Fruit fly (Drosophila melanogaster) whole organism, embryonic: ENCODE results near the gene CtBP.

Experiments used
- Aef1 ChIP-seq: fragments of 200-800 bp; sonication (Bioruptor generic); IDR thresholded peaks from 3 replicates; pipeline ENCODE4 v1.3.6; 2022; ENCODE audit warnings: missing biosample characterization, missing genetic modification characterization
- B-H1 ChIP-seq: fragments of 200-800 bp; sonication (Bioruptor generic); IDR thresholded peaks from 3 replicates; pipeline ENCODE4 v1.3.6; 2022; ENCODE audit warnings: missing biosample characterization, missing genetic modification characterization
- C15 ChIP-seq: fragments of 200-800 bp; sonication (Bioruptor generic); IDR thresholded peaks from 3 replicates; pipeline ENCODE4 v1.3.6; 2022; ENCODE audit warnings: missing biosample characterization, missing genetic modification characterization
- CG1024 ChIP-seq: fragments of 200-800 bp; sonication (Bioruptor generic); IDR thresholded peaks from 2 replicates; pipeline ENCODE4 v1.3.6; 2022; ENCODE audit warnings: missing biosample characterization, missing genetic modification characterization
- CG10267 ChIP-seq: fragments of 200-800 bp; sonication (Bioruptor generic); optimal IDR thresholded peaks from 2 replicates; lab custom pipeline; 2018; ENCODE audit warnings: missing biosample characterization, mild to moderate bottlenecking, missing genetic modification characterization, moderate library complexity
- CG11504 ChIP-seq: fragments of 200-800 bp; sonication (Bioruptor generic); optimal IDR thresholded peaks from 3 replicates; lab custom pipeline; 2019; ENCODE audit warnings: missing biosample characterization, mild to moderate bottlenecking, missing genetic modification characterization, moderate library complexity
- CG12104 ChIP-seq: fragments of 200-800 bp; sonication (Bioruptor generic); optimal IDR thresholded peaks from 3 replicates; lab custom pipeline; 2016; ENCODE audit warnings: missing biosample characterization, missing genetic modification characterization
- CG12219 ChIP-seq: fragments of 200-800 bp; sonication (Bioruptor generic); optimal IDR thresholded peaks from 3 replicates; lab custom pipeline; 2018; ENCODE audit warnings: missing biosample characterization, mild to moderate bottlenecking, missing genetic modification characterization
- CG13123 ChIP-seq: fragments of 200-800 bp; sonication (Bioruptor generic); optimal IDR thresholded peaks from 2 replicates; lab custom pipeline; 2016; ENCODE audit warnings: missing biosample characterization, missing genetic modification characterization
- CG14441 ChIP-seq: fragments of 200-800 bp; sonication (Bioruptor generic); IDR thresholded peaks from 2 replicates; pipeline ENCODE4 v1.3.6; 2022; ENCODE audit warnings: missing biosample characterization, missing genetic modification characterization
- CG16779 ChIP-seq: fragments of 200-800 bp; sonication (Bioruptor generic); IDR thresholded peaks from 2 replicates; pipeline ENCODE4 v1.3.6; 2022; ENCODE audit warnings: missing biosample characterization, missing genetic modification characterization
- CG17385 ChIP-seq: fragments of 200-800 bp; sonication (Bioruptor generic); optimal IDR thresholded peaks from 3 replicates; lab custom pipeline; 2018; ENCODE audit warnings: missing biosample characterization, mild to moderate bottlenecking, missing genetic modification characterization
- CG17568 ChIP-seq: fragments of 200-800 bp; sonication (Bioruptor generic); optimal IDR thresholded peaks from 2 replicates; lab custom pipeline; 2018; ENCODE audit warnings: missing biosample characterization, mild to moderate bottlenecking, missing genetic modification characterization, moderate library complexity
- CG17912 ChIP-seq: fragments of 200-800 bp; sonication (Bioruptor generic); optimal IDR thresholded peaks from 2 replicates; lab custom pipeline; 2018; ENCODE audit warnings: missing biosample characterization, mild to moderate bottlenecking, missing genetic modification characterization
- CG18599 ChIP-seq: fragments of 200-800 bp; sonication (Bioruptor generic); optimal IDR thresholded peaks from 3 replicates; lab custom pipeline; 2017; ENCODE audit warnings: missing biosample characterization, missing genetic modification characterization, mild to moderate bottlenecking, moderate library complexity, missing genetic modification reagents
- CG2199 ChIP-seq: fragments of 200-800 bp; sonication (Bioruptor generic); IDR thresholded peaks from 3 replicates; pipeline ENCODE4 v1.3.6; 2022; ENCODE audit warnings: missing biosample characterization, missing genetic modification characterization
- CG2712 ChIP-seq: fragments of 200-800 bp; optimal IDR thresholded peaks from 3 replicates; lab custom pipeline; 2019; ENCODE audit warnings: missing biosample characterization, mild to moderate bottlenecking, missing genetic modification characterization, moderate library complexity
- CG33557 ChIP-seq: fragments of 200-800 bp; sonication (Bioruptor generic); optimal IDR thresholded peaks from 2 replicates; lab custom pipeline; 2019; ENCODE audit warnings: missing biosample characterization, mild to moderate bottlenecking, missing genetic modification characterization, moderate library complexity
- CG3407 ChIP-seq: fragments of 200-800 bp; sonication (Bioruptor generic); optimal IDR thresholded peaks from 2 replicates; lab custom pipeline; 2018; ENCODE audit warnings: missing biosample characterization, mild to moderate bottlenecking, missing genetic modification characterization
- CG43689 ChIP-seq: fragments of 200-800 bp; sonication (Bioruptor generic); IDR thresholded peaks from 2 replicates; pipeline ENCODE4 v1.3.6; 2022; ENCODE audit warnings: missing biosample characterization, missing genetic modification characterization
- CG6175 ChIP-seq: fragments of 200-800 bp; sonication (Bioruptor generic); IDR thresholded peaks from 3 replicates; pipeline ENCODE4 v1.3.6; 2022; ENCODE audit warnings: missing biosample characterization, missing genetic modification characterization
- CG6765 ChIP-seq: fragments of 200-800 bp; sonication (Bioruptor generic); optimal IDR thresholded peaks from 3 replicates; lab custom pipeline; 2017; ENCODE audit warnings: missing biosample characterization, mild to moderate bottlenecking, missing genetic modification characterization
- CG7786 ChIP-seq: fragments of 200-800 bp; sonication (Bioruptor generic); optimal IDR thresholded peaks from 2 replicates; lab custom pipeline; 2016; ENCODE audit warnings: missing biosample characterization, missing genetic modification characterization
- CG8944 ChIP-seq: fragments of 200-800 bp; sonication (Bioruptor generic); optimal IDR thresholded peaks from 3 replicates; lab custom pipeline; 2016; ENCODE audit warnings: missing biosample characterization, missing genetic modification characterization
- CG9797 ChIP-seq: fragments of 200-800 bp; sonication (Bioruptor generic); optimal IDR thresholded peaks from 3 replicates; lab custom pipeline; 2018; ENCODE audit warnings: missing biosample characterization, mild to moderate bottlenecking, missing genetic modification characterization
- Dll ChIP-seq: fragments of 200-800 bp; sonication (Bioruptor generic); IDR thresholded peaks from 4 replicates; pipeline ENCODE4 v1.3.6; 2022; ENCODE audit warnings: missing biosample characterization, missing genetic modification characterization; ENCODE audit not compliant: partially characterized antibody
- ERR ChIP-seq: fragments of 200-800 bp; sonication (Bioruptor generic); optimal IDR thresholded peaks from 2 replicates; lab custom pipeline; 2016; ENCODE audit warnings: missing biosample characterization, missing genetic modification characterization
- Ets97D ChIP-seq: fragments of 200-800 bp; sonication (Bioruptor generic); optimal IDR thresholded peaks from 3 replicates; lab custom pipeline; 2016; ENCODE audit warnings: missing biosample characterization, missing genetic modification characterization
- Fer2 ChIP-seq: fragments of 200-800 bp; sonication (Bioruptor generic); optimal IDR thresholded peaks from 2 replicates; lab custom pipeline; 2018; ENCODE audit warnings: missing biosample characterization, mild to moderate bottlenecking, missing genetic modification characterization, moderate library complexity
- Mes4 ChIP-seq: fragments of 200-800 bp; sonication (Bioruptor generic); optimal IDR thresholded peaks from 2 replicates; lab custom pipeline; 2016; ENCODE audit warnings: missing biosample characterization, missing genetic modification characterization
- NK7.1 ChIP-seq: fragments of 200-800 bp; sonication (Bioruptor generic); optimal IDR thresholded peaks from 3 replicates; lab custom pipeline; 2016; ENCODE audit warnings: missing biosample characterization, missing genetic modification characterization
- Vsx1 ChIP-seq: fragments of 200-800 bp; sonication (Bioruptor generic); optimal IDR thresholded peaks from 2 replicates; lab custom pipeline; 2017; ENCODE audit warnings: missing biosample characterization, mild to moderate bottlenecking, missing genetic modification characterization, missing genetic modification reagents
- bbx ChIP-seq: fragments of 200-800 bp; sonication (Bioruptor generic); IDR thresholded peaks from 2 replicates; pipeline ENCODE4 v1.3.6; 2022; ENCODE audit warnings: missing biosample characterization, missing genetic modification characterization; ENCODE audit not compliant: partially characterized antibody
- btn ChIP-seq: fragments of 200-800 bp; sonication (Bioruptor generic); optimal IDR thresholded peaks from 2 replicates; lab custom pipeline; 2016; ENCODE audit warnings: missing biosample characterization, missing genetic modification characterization
- dan ChIP-seq: fragments of 200-800 bp; sonication (Bioruptor generic); IDR thresholded peaks from 2 replicates; pipeline ENCODE4 v1.3.6; 2022; ENCODE audit warnings: missing biosample characterization, missing genetic modification characterization
- dm ChIP-seq: fragments of 200-800 bp; sonication (Bioruptor generic); optimal IDR thresholded peaks from 3 replicates; lab custom pipeline; 2016; ENCODE audit warnings: missing biosample characterization, missing genetic modification characterization
- esg ChIP-seq: fragments of 200-800 bp; sonication (Bioruptor generic); conservative IDR thresholded peaks from 2 replicates; pipeline ENCODE4 v1.3.6; 2022; ENCODE audit warnings: missing biosample characterization, missing genetic modification characterization
- fd102C ChIP-seq: fragments of 200-800 bp; sonication (Bioruptor generic); optimal IDR thresholded peaks from 2 replicates; lab custom pipeline; 2018; ENCODE audit warnings: missing biosample characterization, mild to moderate bottlenecking, missing genetic modification characterization, moderate library complexity
- gcm ChIP-seq: fragments of 200-800 bp; sonication (Bioruptor generic); optimal IDR thresholded peaks from 2 replicates; lab custom pipeline; 2019; ENCODE audit warnings: missing biosample characterization, mild to moderate bottlenecking, missing genetic modification characterization, moderate library complexity
- gcm2 ChIP-seq: fragments of 200-800 bp; sonication (Bioruptor generic); optimal IDR thresholded peaks from 2 replicates; lab custom pipeline; 2016; ENCODE audit warnings: missing biosample characterization, missing genetic modification characterization
- inv ChIP-seq: fragments of 200-800 bp; sonication (Bioruptor generic); IDR thresholded peaks from 2 replicates; pipeline ENCODE4 v1.3.6; 2022; ENCODE audit warnings: missing biosample characterization, missing genetic modification characterization; ENCODE audit not compliant: partially characterized antibody
- jumu ChIP-seq: fragments of 200-800 bp; sonication (Bioruptor generic); optimal IDR thresholded peaks from 3 replicates; lab custom pipeline; 2016; ENCODE audit warnings: missing biosample characterization, missing genetic modification characterization
- lilli ChIP-seq: fragments of 200-800 bp; sonication (Bioruptor generic); optimal IDR thresholded peaks from 3 replicates; lab custom pipeline; 2016; ENCODE audit warnings: missing biosample characterization, missing genetic modification characterization
- lmd ChIP-seq: fragments of 200-800 bp; sonication (Bioruptor generic); IDR thresholded peaks from 2 replicates; pipeline ENCODE4 v1.3.6; 2022; ENCODE audit warnings: missing biosample characterization, missing genetic modification characterization
- org-1 ChIP-seq: fragments of 200-800 bp; sonication (Bioruptor generic); optimal IDR thresholded peaks from 2 replicates; lab custom pipeline; 2017; ENCODE audit warnings: missing biosample characterization, missing genetic modification characterization
- peb ChIP-seq: fragments of 200-800 bp; sonication (Bioruptor generic); IDR thresholded peaks from 2 replicates; pipeline ENCODE4 v1.3.6; 2022; ENCODE audit warnings: missing biosample characterization, missing genetic modification characterization
- prd ChIP-seq, 3 experiments: fragments of >200 bp in 2 of 3; fragments of 200-800 bp in 1 of 3; sonication (Bioruptor generic) in 1 of 3; optimal IDR thresholded peaks in 2 of 3; IDR thresholded peaks in 1 of 3; 2 replicates in 2 of 3; 3 replicates in 1 of 3; pipeline versions ENCODE4 v1.3.6 to Lab custom; 2017 to 2022; ENCODE audit warnings: missing biosample characterization in 1 of 3, missing genetic modification characterization in 1 of 3
- row ChIP-seq: fragments of 200-800 bp; sonication (Bioruptor generic); IDR thresholded peaks from 3 replicates; pipeline ENCODE4 v1.3.6; 2022; ENCODE audit warnings: missing biosample characterization, missing genetic modification characterization
- seq ChIP-seq: fragments of 200-800 bp; sonication (Bioruptor generic); IDR thresholded peaks from 2 replicates; pipeline ENCODE4 v1.3.6; 2022; ENCODE audit warnings: missing biosample characterization, missing genetic modification characterization
- wek ChIP-seq: fragments of 200-800 bp; sonication (Bioruptor generic); optimal IDR thresholded peaks from 3 replicates; lab custom pipeline; 2018; ENCODE audit warnings: missing biosample characterization, mild to moderate bottlenecking, missing genetic modification characterization, moderate library complexity

The CtBP gene

DNA sequence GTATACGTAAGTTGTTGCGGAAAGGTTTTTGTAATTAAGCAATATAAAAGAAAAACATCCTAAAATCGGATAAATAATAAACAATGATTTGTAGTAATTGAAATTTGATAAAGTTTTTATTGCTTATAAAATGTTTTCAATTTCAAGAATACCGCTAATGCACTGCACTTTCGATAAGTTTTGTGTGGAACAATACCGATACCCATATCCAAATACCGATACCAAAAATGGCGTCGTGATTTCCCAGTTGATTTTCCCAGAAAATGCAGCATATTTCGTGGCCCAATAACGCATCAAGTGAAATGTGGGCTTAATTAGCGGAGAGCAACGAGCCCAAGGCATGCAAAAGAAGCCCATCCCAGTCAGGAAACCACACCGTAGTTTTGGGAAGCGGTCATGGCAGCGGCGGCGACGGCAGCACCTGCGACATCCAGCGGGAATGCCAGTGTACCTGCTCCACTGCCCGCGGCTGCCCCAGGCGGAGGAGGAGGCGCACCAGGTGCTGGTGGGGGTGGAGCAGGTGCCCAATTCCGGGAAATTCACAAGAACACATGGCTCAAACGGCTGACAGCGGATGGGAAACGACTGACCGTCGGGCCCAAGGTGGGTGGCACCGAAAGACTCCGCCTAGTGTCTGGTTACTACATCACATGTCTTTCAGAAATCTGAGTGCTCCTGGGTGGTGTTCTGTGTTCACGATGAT, 25.5 kb upstream of the CtBP start, which contains the start of gene CG31342 (continued):
- no peak for TF ChIP-seq CG14441 (GFP tag; lab: Robert Waterston, UW)
- TF ChIP-seq fd102C (GFP tag; lab: Kevin White, UChicago) = no peak
- TF ChIP-seq CG8944 (GFP tag; lab: Kevin White, UChicago) = no peak
- TF ChIP-seq wek (GFP tag; lab: Kevin White, UChicago) = peak; percentile 98
- TF ChIP-seq bbx (GFP tag; lab: Robert Waterston, UW) = peak; percentile 79
- no peak for TF ChIP-seq CG3407
- TF ChIP-seq Fer2 (tag; lab: Kevin White, UChicago) = no peak
- TF ChIP-seq CG18599 = no peak
- TF ChIP-seq CG17385 (GFP tag; lab: Kevin White, UChicago) = no peak
- no peak for TF ChIP-seq CG2199 (GFP tag; lab: Robert Waterston, UW)
- TF ChIP-seq Ets97D (GFP tag; lab: Kevin White, UChicago) = peak; percentile 17
- peak; percentile 46 for TF ChIP-seq lilli
- TF ChIP-seq CG1024 (GFP tag; lab: Robert Waterston, UW) = peak; percentile 48
- TF ChIP-seq CG2712 (tag; lab: Kevin White, UChicago) = no peak
- TF ChIP-seq CG12219 (GFP tag; lab: Kevin White, UChicago) = no peak
- no peak for TF ChIP-seq seq (GFP tag; lab: Robert Waterston, UW)
- no peak for TF ChIP-seq prd (optimal IDR thresholded peaks at IDR 0.05; lab: Kevin White, UChicago)
- no peak for TF ChIP-seq prd (GFP tag; IDR thresholded peaks at IDR 0.05; lab: Robert Waterston, UW)
- TF ChIP-seq CG16779 (GFP tag; lab: Robert Waterston, UW) = no peak
- peak; percentile 32; the same call in 1 of the 2 replicates for TF ChIP-seq inv
- no peak for TF ChIP-seq NK7.1
- no peak for TF ChIP-seq Aef1 (GFP tag; lab: Robert Waterston, UW)
- peak; percentile 46 for TF ChIP-seq dm (GFP tag; lab: Kevin White, UChicago)
- TF ChIP-seq CG17568 (GFP tag; lab: Kevin White, UChicago) = no peak
- TF ChIP-seq CG11504 (tag; lab: Kevin White, UChicago) = no peak
- TF ChIP-seq row (GFP tag; lab: Robert Waterston, UW) = peak; percentile 77
- TF ChIP-seq CG6765 = peak; percentile 22
- TF ChIP-seq CG13123 = no peak
- TF ChIP-seq dan (GFP tag; lab: Robert Waterston, UW) = no peak
- peak; percentile 24 for TF ChIP-seq CG12104
- no peak for TF ChIP-seq btn (GFP tag; lab: Kevin White, UChicago)
- TF ChIP-seq C15 (GFP tag; lab: Robert Waterston, UW) = no peak
- TF ChIP-seq CG43689 (GFP tag; lab: Robert Waterston, UW) = no peak
- TF ChIP-seq CG17912 = no peak
- no peak for TF ChIP-seq esg (GFP tag; lab: Robert Waterston, UW)
- no peak for TF ChIP-seq gcm2 (GFP tag; lab: Kevin White, UChicago)
- TF ChIP-seq lmd (GFP tag; lab: Robert Waterston, UW) = no peak
- no peak for TF ChIP-seq ERR (GFP tag; lab: Kevin White, UChicago)
- no peak for TF ChIP-seq CG7786 (GFP tag; lab: Kevin White, UChicago)
- no peak for TF ChIP-seq peb (GFP tag; lab: Robert Waterston, UW)
- no peak for TF ChIP-seq org-1 (GFP tag; lab: Kevin White, UChicago)
- TF ChIP-seq CG10267 (tag; lab: Kevin White, UChicago) = peak; percentile 64
- no peak for TF ChIP-seq Vsx1 (GFP tag; lab: Kevin White, UChicago)
- TF ChIP-seq Dll (GFP tag; lab: Robert Waterston, UW) = peak; percentile 78
- TF ChIP-seq Mes4 (GFP tag; lab: Kevin White, UChicago) = no peak
- no peak for TF ChIP-seq gcm
- no peak for TF ChIP-seq CG6175 (GFP tag; lab: Robert Waterston, UW)
- TF ChIP-seq jumu (GFP tag; lab: Kevin White, UChicago) = no peak
- no peak for TF ChIP-seq CG9797 (GFP tag; lab: Kevin White, UChicago)
- TF ChIP-seq B-H1 (GFP tag; lab: Robert Waterston, UW) = no peak
- TF ChIP-seq CG33557 (GFP tag; lab: Kevin White, UChicago) = peak; percentile 36
